Worm (Caenorhabditis elegans): Measurements from ENCODE around the gene mth-1.

The mth-1 gene

DNA sequence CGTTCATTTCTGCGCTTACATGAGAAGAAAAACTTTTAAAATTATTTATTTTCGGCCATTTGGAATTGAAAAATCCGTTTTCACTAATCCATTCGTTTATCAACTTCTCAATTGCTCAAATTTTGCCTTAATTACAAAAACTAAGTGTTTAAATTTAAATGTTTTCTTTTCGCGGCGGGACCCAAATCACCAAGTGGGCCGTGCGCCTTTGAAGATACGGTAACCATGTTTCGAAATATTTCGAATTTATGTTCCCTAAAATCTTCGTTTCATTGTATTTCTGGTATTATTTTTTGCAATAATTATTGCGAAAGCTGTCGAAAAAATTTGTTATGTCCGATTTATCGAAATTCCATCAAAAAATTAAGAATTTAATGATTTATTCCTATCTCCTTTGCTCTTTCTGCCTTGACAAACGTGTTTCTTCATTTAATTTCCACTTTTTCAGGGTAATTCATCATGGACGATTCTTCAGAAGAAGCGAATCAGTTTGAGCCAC lies 23.1 kb upstream of the mth-1 start, which contains the start of gene C16A11.4:
Gene C16A11.4 (plus strand): TSS at position 449 of the 499 bp plus-strand sequence.
- TF ChIP-seq mdl-1 (tag; optimal IDR thresholded peaks at IDR 0.05) (no peak), ZK546.5 (tag; optimal IDR thresholded peaks at IDR 0.05) (no peak), skn-1 (tag; optimal IDR thresholded peaks at IDR 0.05) (no peak), nhr-6 (tag; optimal IDR thresholded peaks at IDR 0.05) (no peak), ztf-11 (tag; optimal IDR thresholded peaks at IDR 0.05) (no peak), lin-39 (tag; optimal IDR thresholded peaks at IDR 0.05) (no peak), snpc-4 (tag; optimal IDR thresholded peaks at IDR 0.05) (no peak), blmp-1 (tag; optimal IDR thresholded peaks at IDR 0.05; ENCODE audit: insufficient read depth) (no peak), nhr-21 (tag; optimal IDR thresholded peaks at IDR 0.05) (no peak), nhr-10 (tag; optimal IDR thresholded peaks at IDR 0.05) (no peak), nhr-237 (tag; optimal IDR thresholded peaks at IDR 0.05) (no peak), mbf-1 (tag; optimal IDR thresholded peaks at IDR 0.05) (no peak), sma-9 (GFP tag; optimal IDR thresholded peaks at IDR 0.05) (no peak), sma-9 (tag; optimal IDR thresholded peaks at IDR 0.05) (no peak), nhr-129 (tag; optimal IDR thresholded peaks at IDR 0.05) (no peak), peb-1 (tag; optimal IDR thresholded peaks at IDR 0.05) (no peak)

DNA sequence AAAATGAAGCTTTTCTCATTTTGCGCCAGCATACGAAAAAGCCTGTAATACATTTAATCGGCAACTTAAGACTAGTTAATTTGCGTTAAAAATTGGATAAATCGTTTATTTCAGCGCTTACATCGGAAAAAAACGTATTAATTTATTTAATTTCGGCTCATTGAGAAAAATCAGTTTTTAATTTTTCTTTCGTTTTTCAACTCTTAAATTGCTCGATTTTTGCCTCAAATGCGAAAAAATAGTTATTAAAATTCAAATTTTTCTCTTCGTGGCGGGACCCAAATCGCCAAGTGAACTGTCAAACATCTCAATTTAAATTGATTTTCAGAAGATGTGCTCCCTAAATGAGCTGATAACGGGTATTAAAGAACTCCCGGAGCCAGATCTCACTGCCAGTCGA lies 19.4 kb upstream of the mth-1 start, which contains the start of gene C16A11.5:
Gene C16A11.5 (plus strand): TSS at position 323 of the 400 bp plus-strand sequence.
- TF ChIP-seq F13H6.1 (tag; optimal IDR thresholded peaks at IDR 0.05) (no peak), lsy-2 (tag; optimal IDR thresholded peaks at IDR 0.05) (no peak), sma-9 (GFP tag; optimal IDR thresholded peaks at IDR 0.05) (no peak), sma-9 (tag; optimal IDR thresholded peaks at IDR 0.05) (no peak)

DNA sequence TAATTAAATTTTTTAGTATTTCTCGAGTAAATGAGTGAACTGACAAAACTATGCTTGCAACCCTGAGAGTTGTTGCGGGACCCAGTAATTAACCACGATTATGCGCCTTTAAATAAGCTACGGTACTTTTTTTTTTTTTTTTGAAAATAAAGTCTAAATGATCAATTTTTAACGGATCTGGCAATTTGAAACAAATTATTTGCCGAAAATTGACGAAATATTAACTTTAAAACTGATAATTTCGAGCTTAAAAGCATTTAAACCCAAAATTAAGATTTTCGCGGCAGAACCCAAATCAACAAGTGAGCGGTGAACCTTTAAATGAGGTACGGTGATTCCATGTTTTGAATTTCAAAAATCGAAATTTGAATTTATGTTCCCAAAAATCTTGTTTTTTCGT lies 18.9 kb upstream of the mth-1 start:
- TF ChIP-seq ztf-1 (GFP tag; conservative IDR thresholded peaks at IDR 0.05), result no peak
- no peak for TF ChIP-seq lsy-2 (tag; optimal IDR thresholded peaks at IDR 0.05)
- TF ChIP-seq unc-55 (GFP tag; optimal IDR thresholded peaks at IDR 0.05), result no peak
- no peak for TF ChIP-seq unc-39 (tag; optimal IDR thresholded peaks at IDR 0.05)
- no peak for TF ChIP-seq alr-1 (tag; optimal IDR thresholded peaks at IDR 0.05)

DNA sequence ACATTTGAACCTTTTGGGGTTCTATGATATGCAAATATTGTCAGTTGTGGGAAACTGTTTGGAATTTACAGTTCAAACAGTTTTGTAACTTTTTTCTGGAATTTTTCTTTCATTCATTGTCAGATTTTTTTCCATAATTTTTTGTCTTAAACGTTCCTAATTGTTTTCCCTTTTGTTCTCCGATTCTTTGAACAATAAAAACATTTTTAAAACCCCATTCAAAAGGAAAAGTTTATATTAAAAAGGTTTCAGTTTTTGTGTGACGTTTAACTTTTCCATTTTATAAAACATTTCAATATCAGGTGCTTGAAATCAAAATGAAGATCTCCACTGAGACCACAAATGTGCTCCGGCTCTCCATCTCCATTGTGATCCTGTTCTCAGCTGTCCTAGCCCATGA lies 15.5 kb upstream of the mth-1 start, which contains the start of gene F31D5.1:
Gene F31D5.1 (plus strand): TSS at position 301 of the 400 bp plus-strand sequence.
- TF ChIP-seq ztf-4 (tag; optimal IDR thresholded peaks at IDR 0.05) (no peak), elt-3 (tag; optimal IDR thresholded peaks at IDR 0.05) (no peak), R02D3.7 (tag; optimal IDR thresholded peaks at IDR 0.05) (no peak), skn-1 (tag; optimal IDR thresholded peaks at IDR 0.05) (no peak), nhr-129 (tag; optimal IDR thresholded peaks at IDR 0.05) (no peak), sma-9 (GFP tag; optimal IDR thresholded peaks at IDR 0.05) (no peak), sma-9 (tag; optimal IDR thresholded peaks at IDR 0.05) (no peak), nhr-77 (tag; optimal IDR thresholded peaks at IDR 0.05) (no peak), unc-62 (GFP tag; optimal IDR thresholded peaks at IDR 0.05) (no peak), nhr-25 (tag; optimal IDR thresholded peaks at IDR 0.05) (no peak), alr-1 (tag; optimal IDR thresholded peaks at IDR 0.05) (no peak), ceh-16 (tag; optimal IDR thresholded peaks at IDR 0.05) (no peak), nhr-12 (tag; optimal IDR thresholded peaks at IDR 0.05) (no peak), crh-2 (tag; optimal IDR thresholded peaks at IDR 0.05) (no peak), aly-2 (tag; optimal IDR thresholded peaks at IDR 0.05) (no peak), sem-4 (tag; optimal IDR thresholded peaks at IDR 0.05) (no peak), F13H6.1 (tag; optimal IDR thresholded peaks at IDR 0.05) (no peak), fos-1 (tag; optimal IDR thresholded peaks at IDR 0.05) (no peak), ZK546.5 (tag; optimal IDR thresholded peaks at IDR 0.05) (no peak), dmd-4 (tag; optimal IDR thresholded peaks at IDR 0.05) (no peak), peb-1 (tag; optimal IDR thresholded peaks at IDR 0.05) (no peak)

DNA sequence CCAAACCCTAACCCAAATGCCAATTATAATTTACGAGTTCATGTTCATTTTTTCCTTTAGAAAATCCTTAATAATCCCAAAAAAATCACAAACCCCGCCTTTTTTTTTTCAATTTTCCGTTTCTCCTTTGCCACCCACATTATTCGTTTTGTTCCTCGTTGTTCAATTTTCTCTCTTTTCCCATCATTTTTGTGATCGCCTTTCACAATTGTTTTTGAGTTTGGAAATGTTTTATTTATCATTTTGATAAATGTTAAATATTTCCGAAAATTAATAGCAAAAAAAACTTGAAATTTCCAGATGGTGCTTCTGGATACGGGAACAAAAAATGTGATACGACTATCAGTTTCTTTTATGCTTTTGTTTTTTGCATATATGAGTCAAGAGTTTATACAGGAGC lies 11.7 kb upstream of the mth-1 start, which contains the start of gene F31D5.2:
Gene F31D5.2 (plus strand): TSS at position 301 of the 400 bp plus-strand sequence.
- TF ChIP-seq peb-1 (tag; optimal IDR thresholded peaks at IDR 0.05) (no peak), mdl-1 (tag; optimal IDR thresholded peaks at IDR 0.05) (no peak), elt-3 (tag; optimal IDR thresholded peaks at IDR 0.05) (no peak), nhr-21 (tag; optimal IDR thresholded peaks at IDR 0.05) (no peak), nhr-11 (tag; optimal IDR thresholded peaks at IDR 0.05) (no peak), skn-1 (tag; optimal IDR thresholded peaks at IDR 0.05) (no peak), crh-2 (tag; optimal IDR thresholded peaks at IDR 0.05) (no peak), nhr-10 (tag; optimal IDR thresholded peaks at IDR 0.05) (no peak), nhr-12 (tag; optimal IDR thresholded peaks at IDR 0.05) (no peak), lin-11 (tag; optimal IDR thresholded peaks at IDR 0.05) (no peak), nhr-77 (tag; optimal IDR thresholded peaks at IDR 0.05) (no peak), unc-39 (tag; optimal IDR thresholded peaks at IDR 0.05) (no peak)

All from whole organism, L2 larva.